Worm (Caenorhabditis elegans) whole organism, midembryonic: Measurements from ENCODE around the gene lgc-35.

Experiments used
- flt-1 ChIP-seq: fragments of 200-800 bp; sonication (Bioruptor generic); IDR thresholded peaks from 2 replicates; pipeline ENCODE4 v1.3.6; 2022; ENCODE audit warnings: missing genetic modification characterization, missing compliant biosample characterization
- ref-1 ChIP-seq: fragments of 200-800 bp; sonication (Bioruptor generic); conservative IDR thresholded peaks from 2 replicates; pipeline ENCODE4 v1.3.6; 2022; ENCODE audit warnings: missing genetic modification reagents, missing genetic modification characterization, missing compliant biosample characterization
- tab-1 ChIP-seq: fragments of 200-800 bp; sonication (Bioruptor generic); IDR thresholded peaks from 2 replicates; pipeline ENCODE4 v1.3.6; 2022; ENCODE audit warnings: missing genetic modification characterization, missing compliant biosample characterization

DNA sequence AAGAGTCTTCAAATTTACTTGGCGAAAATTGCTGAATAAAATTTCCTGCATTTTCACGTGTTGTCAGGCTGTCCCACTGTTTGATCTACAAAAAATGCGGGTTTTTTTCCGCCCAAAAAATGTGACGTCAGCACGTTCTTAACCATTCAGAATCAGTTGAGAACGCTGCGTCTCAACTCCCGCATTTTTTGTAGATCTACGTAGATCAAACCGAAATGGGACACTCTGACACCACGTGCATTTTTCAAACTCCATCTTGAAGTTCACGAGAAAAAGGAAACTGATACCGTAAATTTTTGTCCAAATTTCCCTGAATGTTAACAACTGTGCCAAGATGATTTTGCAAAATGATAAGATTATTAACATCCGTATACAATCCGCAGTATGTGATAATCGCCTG, 26.7 kb downstream of the lgc-35 start:
- TF ChIP-seq ref-1 (GFP tag; lab: Robert Waterston, UW) (no peak), tab-1 (no peak), flt-1 (GFP tag; lab: Robert Waterston, UW) (no peak)
